Worm (Caenorhabditis elegans): ENCODE measurements around the gene T24H7.2.
A peak's percentile ranks its signal among the peaks of the same experiment; 100 is the strongest.

The T24H7.2 gene

ce11 chrII:6269805-6270414 lies 22.8 kb downstream of the T24H7.2 start, which contains the start of gene F13H8.2 (continued):
- no peak for TF ChIP-seq pha-4 (GFP tag; IDR thresholded peaks at IDR 0.05)
- no peak for TF ChIP-seq pha-4 (tag; optimal IDR thresholded peaks at IDR 0.05)
- no peak for TF ChIP-seq zag-1 (tag; optimal IDR thresholded peaks at IDR 0.05)
- TF ChIP-seq dmd-6 (GFP tag; IDR thresholded peaks at IDR 0.05): peak; percentile 78
- peak; percentile 20 for TF ChIP-seq nhr-28 (tag; optimal IDR thresholded peaks at IDR 0.05)
- TF ChIP-seq ceh-20 (GFP tag; IDR thresholded peaks at IDR 0.05): peak; percentile 77
- TF ChIP-seq sdz-12 (GFP tag; optimal IDR thresholded peaks at IDR 0.05): no peak
- peak in 1 of 2 experiments; percentile 52 for TF ChIP-seq mdl-1 (tag; optimal IDR thresholded peaks at IDR 0.05)
- TF ChIP-seq gei-8 (GFP tag; optimal IDR thresholded peaks at IDR 0.05): no peak
- peak; percentile 81 for TF ChIP-seq mep-1 (tag; optimal IDR thresholded peaks at IDR 0.05)
- TF ChIP-seq hif-1 (tag; optimal IDR thresholded peaks at IDR 0.05): peak in 1 of 2 experiments; percentile 58
- TF ChIP-seq snpc-4 (tag; optimal IDR thresholded peaks at IDR 0.05): no peak
- TF ChIP-seq lsy-2 (tag; optimal IDR thresholded peaks at IDR 0.05): peak; percentile 26 to 80
- TF ChIP-seq jun-1 (tag; optimal IDR thresholded peaks at IDR 0.05): no peak
- TF ChIP-seq nhr-76 (tag; optimal IDR thresholded peaks at IDR 0.05): no peak
- peak; percentile 69 for TF ChIP-seq unc-130 (GFP tag; optimal IDR thresholded peaks at IDR 0.05)
- no peak; the same call in 1 of the 2 replicates for TF ChIP-seq set-16 (GFP tag; IDR thresholded peaks at IDR 0.05)
- peak; percentile 67; the same call in 1 of the 2 replicates for TF ChIP-seq nhr-42 (GFP tag; IDR thresholded peaks at IDR 0.05)
- TF ChIP-seq daf-12 (tag; optimal IDR thresholded peaks at IDR 0.05): no peak
- peak; percentile 62; the same call in 1 of the 2 replicates for TF ChIP-seq tra-1 (GFP tag; IDR thresholded peaks at IDR 0.05)
- peak; percentile 27 for TF ChIP-seq nhr-11 (tag; optimal IDR thresholded peaks at IDR 0.05)
- TF ChIP-seq daf-19 (GFP tag; conservative IDR thresholded peaks at IDR 0.05): 0 out of 2 replicates have a peak, but pooled peaks have one; percentile 34
- TF ChIP-seq zip-11 (GFP tag; IDR thresholded peaks at IDR 0.05): no peak
- TF ChIP-seq ceh-28 (tag; optimal IDR thresholded peaks at IDR 0.05): no peak
- TF ChIP-seq fos-1 (tag; optimal IDR thresholded peaks at IDR 0.05): no peak
- TF ChIP-seq unc-39 (tag; optimal IDR thresholded peaks at IDR 0.05): no peak
- TF ChIP-seq mdt-29 (GFP tag; IDR thresholded peaks at IDR 0.05): no peak
- no peak for TF ChIP-seq Y75B8A.6 (GFP tag; IDR thresholded peaks at IDR 0.05)
- TF ChIP-seq lin-29 (GFP tag; IDR thresholded peaks at IDR 0.05): 0 out of 2 replicates have a peak, but pooled peaks have one; percentile 11
- TF ChIP-seq lin-13 (GFP tag; optimal IDR thresholded peaks at IDR 0.05): peak; percentile 28
- TF ChIP-seq aha-1 (tag): no peak
- no peak for TF ChIP-seq lir-3 (tag; optimal IDR thresholded peaks at IDR 0.05)
- peak; percentile 63 for TF ChIP-seq T20F7.1 (GFP tag; optimal IDR thresholded peaks at IDR 0.05)
- TF ChIP-seq lin-38 (GFP tag; IDR thresholded peaks at IDR 0.05): peak; percentile 89
- peak; percentile 70 for TF ChIP-seq Y48G9A.11 (GFP tag; IDR thresholded peaks at IDR 0.05)
- no peak for TF ChIP-seq egl-27 (tag; optimal IDR thresholded peaks at IDR 0.05)
- no peak for TF ChIP-seq skn-1 (tag; optimal IDR thresholded peaks at IDR 0.05)
- TF ChIP-seq zip-2 (tag; optimal IDR thresholded peaks at IDR 0.05): no peak
- no peak for TF ChIP-seq nhr-237 (tag; optimal IDR thresholded peaks at IDR 0.05)
- no peak for TF ChIP-seq nhr-10 (tag; optimal IDR thresholded peaks at IDR 0.05)
- TF ChIP-seq mes-2 (tag; optimal IDR thresholded peaks at IDR 0.05; ENCODE audit: poor library complexity, severe bottlenecking): peak; percentile 92
- TF ChIP-seq Y105C5A.15 (GFP tag; IDR thresholded peaks at IDR 0.05): no peak
- peak; percentile 36 for TF ChIP-seq nhr-6 (tag; optimal IDR thresholded peaks at IDR 0.05)
- TF ChIP-seq ctbp-1 (GFP tag; IDR thresholded peaks at IDR 0.05): peak; percentile 91
- TF ChIP-seq dmd-8 (GFP tag; IDR thresholded peaks at IDR 0.05): 0 out of 2 replicates have a peak, but pooled peaks have one; percentile 30
- peak; percentile 61; the same call in 1 of the 2 replicates for TF ChIP-seq snpc-1.2 (GFP tag; IDR thresholded peaks at IDR 0.05)
- TF ChIP-seq F49E8.2 (tag; optimal IDR thresholded peaks at IDR 0.05; ENCODE audit: borderline replicate concordance): peak; percentile 22
- no peak for TF ChIP-seq nhr-111 (GFP tag; optimal IDR thresholded peaks at IDR 0.05)
- TF ChIP-seq php-3 (GFP tag; IDR thresholded peaks at IDR 0.05): 0 out of 2 replicates have a peak, but pooled peaks have one; percentile 36
- TF ChIP-seq F37D6.2 (tag; optimal IDR thresholded peaks at IDR 0.05): peak; percentile 42
- TF ChIP-seq duxl-1 (tag; optimal IDR thresholded peaks at IDR 0.05; ENCODE audit: poor library complexity): peak; percentile 41
